Worm (Caenorhabditis elegans) whole organism, young adult: Measurements from ENCODE around the gene mfsd-10.

Experiments used
- C17E4.6 ChIP-seq: fragments of 200-800 bp; sonication (Bioruptor generic); IDR thresholded peaks from 2 replicates; pipeline ENCODE4 v1.3.6; 2022; ENCODE audit warnings: missing genetic modification reagents, missing genetic modification characterization, missing compliant biosample characterization
- D2030.7 ChIP-seq: fragments of 200-800 bp; sonication (Bioruptor generic); IDR thresholded peaks from 2 replicates; pipeline ENCODE4 v1.3.6; 2022; ENCODE audit warnings: missing genetic modification reagents, missing genetic modification characterization, missing compliant biosample characterization
- F22D6.2 ChIP-seq: sonication (generic microtip); optimal IDR thresholded peaks from 2 replicates; lab custom pipeline; 2016; ENCODE audit warnings: mild to moderate bottlenecking, missing genetic modification characterization, missing compliant biosample characterization
- F23B12.7 ChIP-seq: sonication (generic microtip); optimal IDR thresholded peaks from 2 replicates; lab custom pipeline; 2017; ENCODE audit warnings: missing genetic modification characterization, mild to moderate bottlenecking, missing compliant biosample characterization, antibody characterized with exemption, moderate library complexity; ENCODE audit not compliant: insufficient read depth
- F39B2.1 ChIP-seq: fragments of 200-800 bp; sonication (Bioruptor generic); IDR thresholded peaks from 2 replicates; pipeline ENCODE4 v1.3.6; 2022; ENCODE audit warnings: missing genetic modification reagents, missing genetic modification characterization, missing compliant biosample characterization
- F57C9.4 ChIP-seq: sonication (generic microtip); optimal IDR thresholded peaks from 2 replicates; lab custom pipeline; 2017; ENCODE audit warnings: mild to moderate bottlenecking, missing genetic modification characterization, missing compliant biosample characterization
- T07F8.4 ChIP-seq: sonication (generic microtip); optimal IDR thresholded peaks from 2 replicates; lab custom pipeline; 2016; ENCODE audit warnings: mild to moderate bottlenecking, missing genetic modification characterization, moderate library complexity, missing compliant biosample characterization
- Y67H2A.10 ChIP-seq: fragments of 200-800 bp; sonication (Bioruptor generic); conservative IDR thresholded peaks from 2 replicates; pipeline ENCODE4 v1.3.6; 2022; ENCODE audit warnings: missing genetic modification reagents, missing genetic modification characterization, missing compliant biosample characterization
- Y95B8A.8 ChIP-seq: fragments of 200-800 bp; sonication (Bioruptor generic); IDR thresholded peaks from 2 replicates; pipeline ENCODE4 v1.3.6; 2022; ENCODE audit warnings: missing genetic modification reagents, missing genetic modification characterization, missing compliant biosample characterization
- aptf-3 ChIP-seq: fragments of 200-800 bp; sonication (Bioruptor generic); IDR thresholded peaks from 2 replicates; pipeline ENCODE4 v1.3.6; 2022; ENCODE audit warnings: missing genetic modification characterization, missing compliant biosample characterization
- attf-5 ChIP-seq: fragments of 200-800 bp; sonication (Bioruptor generic); optimal IDR thresholded peaks from 2 replicates; lab custom pipeline; 2018; ENCODE audit warnings: mild to moderate bottlenecking, missing genetic modification characterization, missing compliant biosample characterization
- ceh-27 ChIP-seq: fragments of 200-800 bp; sonication (Bioruptor generic); optimal IDR thresholded peaks from 2 replicates; lab custom pipeline; 2018; ENCODE audit warnings: mild to moderate bottlenecking, missing genetic modification characterization, moderate library complexity, missing compliant biosample characterization
- ceh-79 ChIP-seq: sonication (generic microtip); optimal IDR thresholded peaks from 2 replicates; lab custom pipeline; 2017; ENCODE audit warnings: mild to moderate bottlenecking, missing genetic modification characterization, missing compliant biosample characterization
- die-1 ChIP-seq: sonication (generic microtip); optimal IDR thresholded peaks from 2 replicates; lab custom pipeline; 2016; ENCODE audit warnings: missing genotype, mild to moderate bottlenecking, missing genetic modification characterization, missing compliant biosample characterization
- dpff-1 ChIP-seq: sonication (generic microtip); optimal IDR thresholded peaks from 2 replicates; lab custom pipeline; 2017; ENCODE audit warnings: mild to moderate bottlenecking, missing genetic modification characterization, missing compliant biosample characterization
- egl-44 ChIP-seq: fragments of 200-800 bp; sonication (Bioruptor generic); IDR thresholded peaks from 2 replicates; pipeline ENCODE4 v1.3.6; 2022; ENCODE audit warnings: missing genetic modification reagents, missing genetic modification characterization, missing compliant biosample characterization
- ets-4 ChIP-seq: fragments of 200-800 bp; sonication (Bioruptor generic); optimal IDR thresholded peaks from 2 replicates; lab custom pipeline; 2018; ENCODE audit warnings: mild to moderate bottlenecking, missing genetic modification characterization, missing compliant biosample characterization
- him-1 ChIP-seq: sonication (generic microtip); optimal IDR thresholded peaks from 2 replicates; lab custom pipeline; 2016; ENCODE audit warnings: missing genotype, missing genetic modification reagents, missing genetic modification characterization, missing compliant biosample characterization
- let-607 ChIP-seq, 2 experiments: fragments of 200-800 bp in 1 of 2; sonication (Bioruptor generic) in 1 of 2; sonication (generic microtip) in 1 of 2; optimal IDR thresholded peaks; 2 replicates each; lab custom pipeline; 2016 to 2018; ENCODE audit warnings: mild to moderate bottlenecking in 2 of 2, missing compliant biosample characterization in 2 of 2, missing genetic modification characterization in 2 of 2, moderate library complexity in 2 of 2, missing genotype in 1 of 2
- mel-28 ChIP-seq: sonication (generic microtip); optimal IDR thresholded peaks from 2 replicates; lab custom pipeline; 2016; ENCODE audit warnings: borderline replicate concordance, mild to moderate bottlenecking, missing genetic modification characterization, missing compliant biosample characterization
- mes-4 ChIP-seq: sonication (generic microtip); optimal IDR thresholded peaks from 2 replicates; lab custom pipeline; 2016; ENCODE audit warnings: missing genotype, missing genetic modification characterization, missing compliant biosample characterization
- nhr-120 ChIP-seq: fragments of 200-800 bp; sonication (Bioruptor generic); IDR thresholded peaks from 2 replicates; pipeline ENCODE4 v1.3.6; 2022; ENCODE audit warnings: missing genetic modification characterization, missing compliant biosample characterization
- nhr-179 ChIP-seq: sonication (generic microtip); optimal IDR thresholded peaks from 2 replicates; lab custom pipeline; 2016; ENCODE audit warnings: mild to moderate bottlenecking, missing genetic modification characterization, missing compliant biosample characterization
- nhr-90 ChIP-seq: sonication (generic microtip); optimal IDR thresholded peaks from 2 replicates; lab custom pipeline; 2016; ENCODE audit warnings: missing genotype, mild to moderate bottlenecking, missing genetic modification characterization, missing compliant biosample characterization
- rpc-1 ChIP-seq, 2 experiments: fragments of 150-350 bp in 1 of 2; sonication (generic microtip) in 1 of 2; optimal IDR thresholded peaks; 2 replicates each; lab custom pipeline; 2014 to 2018; ENCODE audit warnings: missing biosample characterization in 1 of 2, missing genetic modification characterization in 1 of 2, missing genetic modification reagents in 1 of 2, missing genotype in 1 of 2
- sea-2 ChIP-seq: fragments of 200-800 bp; sonication (Bioruptor generic); IDR thresholded peaks from 2 replicates; pipeline ENCODE4 v1.3.6; 2022; ENCODE audit warnings: missing genetic modification characterization, missing compliant biosample characterization
- snpc-1.1 ChIP-seq: sonication (generic microtip); optimal IDR thresholded peaks from 2 replicates; lab custom pipeline; 2017; ENCODE audit warnings: missing genetic modification characterization, mild to moderate bottlenecking, missing compliant biosample characterization, antibody characterized with exemption, moderate library complexity, missing genotype, missing genetic modification reagents; ENCODE audit not compliant: insufficient read depth
- snpc-4 ChIP-seq, 5 experiments: fragments of 150-350 bp in 1 of 5; sonication (generic microtip) in 4 of 5; optimal IDR thresholded peaks; 2 replicates each; lab custom pipeline; 2014 to 2018; ENCODE audit warnings: missing genetic modification characterization in 5 of 5, missing biosample characterization in 3 of 5, antibody characterized with exemption in 2 of 5, mild to moderate bottlenecking in 2 of 5, missing compliant biosample characterization in 2 of 5, missing genotype in 2 of 5, moderate library complexity in 2 of 5, missing genetic modification reagents in 1 of 5
- somi-1 ChIP-seq: fragments of 200-800 bp; sonication (Bioruptor generic); optimal IDR thresholded peaks from 2 replicates; lab custom pipeline; 2018; ENCODE audit warnings: mild to moderate bottlenecking, missing genetic modification characterization, missing compliant biosample characterization
- tbp1 ChIP-seq: fragments of 200-800 bp; sonication (Bioruptor generic); optimal IDR thresholded peaks from 2 replicates; lab custom pipeline; 2018; ENCODE audit warnings: mild to moderate bottlenecking, missing genetic modification characterization, missing compliant biosample characterization
- xnd-1 ChIP-seq: sonication (generic microtip); optimal IDR thresholded peaks from 2 replicates; lab custom pipeline; 2016; ENCODE audit warnings: missing genotype, missing genetic modification reagents, missing genetic modification characterization, missing compliant biosample characterization
- zim-3 ChIP-seq: sonication (generic microtip); optimal IDR thresholded peaks from 2 replicates; lab custom pipeline; 2017; ENCODE audit warnings: mild to moderate bottlenecking, missing genetic modification characterization, moderate library complexity, missing compliant biosample characterization
- ztf-22 ChIP-seq: fragments of 200-800 bp; sonication (Bioruptor generic); optimal IDR thresholded peaks from 2 replicates; lab custom pipeline; 2018; ENCODE audit warnings: mild to moderate bottlenecking, missing genetic modification characterization, moderate library complexity, missing compliant biosample characterization
- ztf-25 ChIP-seq: fragments of 200-800 bp; sonication (Bioruptor generic); IDR thresholded peaks from 2 replicates; pipeline ENCODE4 v1.3.6; 2022; ENCODE audit warnings: missing genetic modification reagents, missing genetic modification characterization, missing compliant biosample characterization
- ztf-26 ChIP-seq: sonication (generic microtip); optimal IDR thresholded peaks from 2 replicates; lab custom pipeline; 2017; ENCODE audit warnings: missing genetic modification characterization, missing compliant biosample characterization
- ztf-3 ChIP-seq: fragments of 200-800 bp; sonication (Bioruptor generic); optimal IDR thresholded peaks from 2 replicates; lab custom pipeline; 2018; ENCODE audit warnings: mild to moderate bottlenecking, missing genetic modification characterization, missing compliant biosample characterization

The mfsd-10 gene

ce11 chrX:17369514-17369913, 1.1 kb upstream of the mfsd-10 start:
- TF ChIP-seq snpc-4 (GFP tag; optimal IDR thresholded peaks at IDR 0.05; lab: Kevin White, UChicago) (no peak), snpc-4 (tag; optimal IDR thresholded peaks at IDR 0.05; lab: Kevin White, UChicago) (no peak), xnd-1 (no peak), ztf-26 (tag; lab: Kevin White, UChicago) (no peak), egl-44 (GFP tag; lab: Robert Waterston, UW) (no peak), C17E4.6 (no peak), nhr-90 (no peak), nhr-179 (tag; lab: Kevin White, UChicago) (no peak), snpc-1.1 (tag; lab: Kevin White, UChicago) (no peak), ets-4 (GFP tag; lab: Kevin White, UChicago) (no peak), D2030.7 (no peak), nhr-120 (GFP tag; lab: Robert Waterston, UW) (no peak), F22D6.2 (no peak), mel-28 (tag; lab: Kevin White, UChicago) (no peak), Y67H2A.10 (GFP tag; lab: Robert Waterston, UW) (no peak), mes-4 (no peak), F23B12.7 (no peak), aptf-3 (GFP tag; lab: Robert Waterston, UW) (no peak), somi-1 (GFP tag; lab: Kevin White, UChicago) (no peak), F39B2.1 (no peak)

ce11 chrX:17363491-17363890, 5.0 kb downstream of the mfsd-10 start:
- TF ChIP-seq dpff-1 (tag; lab: Kevin White, UChicago): no peak
- TF ChIP-seq ztf-25 (GFP tag; lab: Robert Waterston, UW): no peak
- no peak for TF ChIP-seq T07F8.4 (tag; lab: Kevin White, UChicago)
- TF ChIP-seq F23B12.7: no peak
- TF ChIP-seq die-1 (tag; lab: Kevin White, UChicago): no peak
- no peak for TF ChIP-seq rpc-1 (optimal IDR thresholded peaks at IDR 0.05; lab: Kevin White, UChicago)
- no peak for TF ChIP-seq rpc-1 (tag; optimal IDR thresholded peaks at IDR 0.05; lab: Kevin White, UChicago)
- no peak for TF ChIP-seq Y67H2A.10 (GFP tag; lab: Robert Waterston, UW)
- TF ChIP-seq zim-3 (tag; lab: Kevin White, UChicago): no peak
- TF ChIP-seq ztf-22: no peak
- no peak for TF ChIP-seq ztf-3 (GFP tag; lab: Kevin White, UChicago)
- no peak for TF ChIP-seq him-1 (tag; lab: Kevin White, UChicago)
- no peak for TF ChIP-seq attf-5 (GFP tag; lab: Kevin White, UChicago)
- no peak for TF ChIP-seq let-607 (tag; optimal IDR thresholded peaks at IDR 0.05; lab: Kevin White, UChicago)
- no peak for TF ChIP-seq sea-2 (GFP tag; lab: Robert Waterston, UW)
- TF ChIP-seq nhr-90: no peak
- no peak for TF ChIP-seq Y95B8A.8
- no peak for TF ChIP-seq tbp1 (GFP tag; lab: Kevin White, UChicago)
- TF ChIP-seq F57C9.4: no peak

- no peak for TF ChIP-seq ceh-79 (tag; lab: Kevin White, UChicago)
- peak; percentile 52 for TF ChIP-seq ceh-27 (GFP tag; lab: Kevin White, UChicago)
- TF ChIP-seq, all 124 proteins: peak for 1
Measured at ce11 chrX:17362529-17362928, 5.9 kb downstream of the mfsd-10 start, which contains the start of gene F10D7.11. Gene F10D7.11, plus strand, starts transcription at chrX:17362829.
